Worm (Caenorhabditis elegans): ENCODE results near the gene col-185.

ce11 chrX:13502282-13502681, 8.6 kb downstream of the col-185 start:
- TF ChIP-seq lin-39 (tag; optimal IDR thresholded peaks at IDR 0.05) (peak; percentile 54), aly-2 (tag; optimal IDR thresholded peaks at IDR 0.05) (no peak), nhr-237 (tag; optimal IDR thresholded peaks at IDR 0.05) (no peak), snpc-4 (tag; optimal IDR thresholded peaks at IDR 0.05) (peak; percentile 37)

Measured in whole organism, L3 larva.